Worm (Caenorhabditis elegans) whole organism, late embryonic: ENCODE measurements around the gene R07B7.6.

Source experiments
- C08G9.2 ChIP-seq: sonication (generic microtip); optimal IDR thresholded peaks from 2 replicates; lab custom pipeline; 2016; ENCODE audit warnings: mild to moderate bottlenecking, missing genetic modification characterization, moderate library complexity, missing compliant biosample characterization
- C38D4.7 ChIP-seq: fragments of 200-800 bp; sonication (Bioruptor generic); optimal IDR thresholded peaks from 2 replicates; lab custom pipeline; 2018; ENCODE audit warnings: mild to moderate bottlenecking, missing genetic modification characterization, moderate library complexity, missing compliant biosample characterization
- ceh-19 ChIP-seq: fragments of 200-800 bp; sonication (Bioruptor generic); optimal IDR thresholded peaks from 2 replicates; lab custom pipeline; 2018; ENCODE audit warnings: mild to moderate bottlenecking, missing genetic modification characterization, missing compliant biosample characterization
- ceh-24 ChIP-seq: sonication (generic microtip); optimal IDR thresholded peaks from 2 replicates; lab custom pipeline; 2016; ENCODE audit warnings: mild to moderate bottlenecking, missing genetic modification characterization, missing compliant biosample characterization
- ceh-30 ChIP-seq: fragments of 150-350 bp; optimal IDR thresholded peaks from 2 replicates; lab custom pipeline; 2014; ENCODE audit warnings: missing biosample characterization, missing genetic modification characterization
- ceh-31 ChIP-seq: sonication (generic microtip); optimal IDR thresholded peaks from 2 replicates; lab custom pipeline; 2016; ENCODE audit warnings: missing genetic modification characterization, missing compliant biosample characterization
- ceh-48 ChIP-seq: sonication (generic microtip); optimal IDR thresholded peaks from 2 replicates; lab custom pipeline; 2016; ENCODE audit warnings: missing genetic modification characterization, inconsistent platforms, missing compliant biosample characterization
- fkh-10 ChIP-seq: fragments of 150-350 bp; optimal IDR thresholded peaks from 2 replicates; lab custom pipeline; 2014; ENCODE audit warnings: missing biosample characterization, missing genetic modification reagents, missing genetic modification characterization
- nhr-11 ChIP-seq: fragments of 150-350 bp; optimal IDR thresholded peaks from 2 replicates; lab custom pipeline; 2014; ENCODE audit warnings: missing biosample characterization, missing genetic modification characterization
- pros-1 ChIP-seq: fragments of 150-350 bp; optimal IDR thresholded peaks from 2 replicates; lab custom pipeline; 2014; ENCODE audit warnings: missing biosample characterization, missing genetic modification reagents, missing genetic modification characterization

- no peak for TF ChIP-seq ceh-19 (GFP tag; lab: Kevin White, UChicago)
- TF ChIP-seq ceh-30 = no peak
- no peak for TF ChIP-seq nhr-11
- no peak for TF ChIP-seq C38D4.7 (GFP tag; lab: Kevin White, UChicago)
- no peak for TF ChIP-seq ceh-31 (tag; lab: Kevin White, UChicago)
- no peak for TF ChIP-seq ceh-48 (tag; lab: Kevin White, UChicago)
- TF ChIP-seq ceh-24 = no peak
- TF ChIP-seq pros-1 (tag; lab: Kevin White, UChicago) = no peak
- TF ChIP-seq fkh-10 (GFP tag; lab: Kevin White, UChicago) = no peak
- TF ChIP-seq C08G9.2 (tag; lab: Kevin White, UChicago) = no peak
Observed at ce11 chrV:12103920-12104319, 29.1 kb upstream of the R07B7.6 start, which contains the start of gene nhr-153.
